Worm (Caenorhabditis elegans) whole organism, dauer: ENCODE data around the gene abu-4.

Experiments used
- unc-62 ChIP-seq: sonication (generic microtip); optimal IDR thresholded peaks from 2 replicates; lab custom pipeline; 2017; ENCODE audit warnings: missing biosample characterization, missing genetic modification reagents, missing genetic modification characterization

The abu-4 gene

DNA sequence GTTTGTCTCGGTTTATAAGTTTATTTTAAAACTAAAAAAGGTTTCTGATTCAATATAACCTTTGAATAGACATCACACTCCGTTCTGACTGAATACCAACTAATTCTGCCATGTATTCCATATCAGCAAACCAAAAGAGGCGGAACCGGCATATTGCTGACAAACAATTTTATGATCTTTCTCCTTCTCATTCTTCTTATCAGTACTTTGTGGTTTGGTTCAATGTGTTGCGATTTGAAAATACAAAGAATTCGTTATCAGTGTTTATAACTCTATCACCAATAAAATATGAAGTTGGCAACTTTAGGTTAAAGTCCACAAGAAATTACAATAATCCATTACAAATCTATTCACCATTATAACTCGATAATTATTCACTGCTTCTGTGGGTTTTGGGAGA is 49.6 kb downstream of the abu-4 start:
- TF ChIP-seq unc-62 (GFP tag; lab: Kevin White, UChicago) = no peak

DNA sequence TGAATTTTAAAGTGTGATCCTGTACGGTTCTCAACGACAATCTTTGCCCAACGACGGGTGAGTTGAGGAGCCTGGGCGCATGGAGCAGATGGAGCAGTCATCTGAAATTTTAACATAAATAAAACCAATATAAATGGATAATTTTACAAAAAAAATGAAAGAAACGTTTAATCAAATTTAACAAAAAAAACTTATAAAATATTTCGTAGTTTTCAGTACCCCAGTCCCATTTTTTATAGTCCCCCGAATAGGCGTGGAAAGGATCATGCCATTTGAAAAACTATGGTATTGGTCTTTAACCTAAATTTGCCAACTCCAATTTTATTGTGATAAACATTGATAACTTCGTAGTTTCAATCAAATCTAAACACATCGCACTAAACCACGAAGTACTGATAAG is 50.4 kb downstream of the abu-4 start, which contains the start of gene pud-3:
Gene pud-3 (minus strand): TSS at position 101 of the 400 bp plus-strand sequence.
- TF ChIP-seq unc-62 (GFP tag; lab: Kevin White, UChicago) = no peak
